Worm (Caenorhabditis elegans): ENCODE data around the gene F14D7.2.

- TF ChIP-seq sptf-1 (tag; optimal IDR thresholded peaks at IDR 0.05) = no peak
- TF ChIP-seq elt-2 (tag; optimal IDR thresholded peaks at IDR 0.05) = no peak
- TF ChIP-seq jun-1 (tag; optimal IDR thresholded peaks at IDR 0.05) = no peak
- TF ChIP-seq unc-62 (GFP tag; optimal IDR thresholded peaks at IDR 0.05) = no peak
- TF ChIP-seq lin-15B (tag; optimal IDR thresholded peaks at IDR 0.05) = no peak
- no peak for TF ChIP-seq dpl-1 (GFP tag; optimal IDR thresholded peaks at IDR 0.05)
- no peak for TF ChIP-seq lin-13 (GFP tag; optimal IDR thresholded peaks at IDR 0.05)
Measured at ce11 chrV:14317621-14318020, 24.1 kb upstream of the F14D7.2 start.

Data from whole organism, L1 larva.